Fruit fly (Drosophila melanogaster): ENCODE results near the gene Elys.
A peak's percentile ranks its signal among the peaks of the same experiment; 100 is the strongest.

Gene Elys

dm6 chrX:19642819-19643504, 9.1 kb upstream of the Elys start, which contains the start of the genes CG12237 and Sec61gamma (continued):
- no peak for TF ChIP-seq vnd (GFP tag; IDR thresholded peaks at IDR 0.05; ENCODE audit: partially characterized antibody)
- TF ChIP-seq CG12219 (GFP tag; optimal IDR thresholded peaks at IDR 0.05): no peak
- no peak for TF ChIP-seq Taf1 (GFP tag; IDR thresholded peaks at IDR 0.05)
- TF ChIP-seq CG2116 (GFP tag; optimal IDR thresholded peaks at IDR 0.05): peak; percentile 43
- TF ChIP-seq ci (GFP tag; IDR thresholded peaks at IDR 0.05): peak; percentile 74
- no peak for TF ChIP-seq Hr78 (GFP tag; optimal IDR thresholded peaks at IDR 0.05)
- TF ChIP-seq CG10565 (GFP tag; optimal IDR thresholded peaks at IDR 0.05): no peak
- no peak for TF ChIP-seq CG4707 (GFP tag; optimal IDR thresholded peaks at IDR 0.05)
- no peak for TF ChIP-seq CG14667 (GFP tag; IDR thresholded peaks at IDR 0.05)
- TF ChIP-seq CG32767 (GFP tag; IDR thresholded peaks at IDR 0.05): no peak
- peak; percentile 60 for TF ChIP-seq CG32532 (GFP tag; IDR thresholded peaks at IDR 0.05)
- TF ChIP-seq CG10366 (GFP tag; IDR thresholded peaks at IDR 0.05): peak; percentile 21; the same call in 1 of the 2 replicates
- no peak for TF ChIP-seq ato (GFP tag; IDR thresholded peaks at IDR 0.05; ENCODE audit: partially characterized antibody)
- TF ChIP-seq knrl (GFP tag; IDR thresholded peaks at IDR 0.05; ENCODE audit: partially characterized antibody): no peak
- no peak for TF ChIP-seq CG17568 (GFP tag; optimal IDR thresholded peaks at IDR 0.05)
- TF ChIP-seq Ravus (GFP tag; IDR thresholded peaks at IDR 0.05): no peak
- TF ChIP-seq CG11247 (GFP tag; IDR thresholded peaks at IDR 0.05): peak; percentile 46
- peak; percentile 72 for TF ChIP-seq Rfx (GFP tag; IDR thresholded peaks at IDR 0.05)
- TF ChIP-seq bigmax (GFP tag; optimal IDR thresholded peaks at IDR 0.05): no peak
- TF ChIP-seq Dfd (GFP tag; optimal IDR thresholded peaks at IDR 0.05): no peak
- no peak for TF ChIP-seq Lim3 (GFP tag; IDR thresholded peaks at IDR 0.05)
- peak; percentile 9 for TF ChIP-seq CG17385 (GFP tag; optimal IDR thresholded peaks at IDR 0.05)
- TF ChIP-seq Hsf (GFP tag; optimal IDR thresholded peaks at IDR 0.05): no peak
- no peak for TF ChIP-seq CG18476 (GFP tag; optimal IDR thresholded peaks at IDR 0.05)
- TF ChIP-seq toy (GFP tag; IDR thresholded peaks at IDR 0.05): no peak
- no peak for TF ChIP-seq CG8281 (tag; optimal IDR thresholded peaks at IDR 0.05)
- TF ChIP-seq CG10654 (GFP tag; optimal IDR thresholded peaks at IDR 0.05): peak; percentile 3
- TF ChIP-seq Adf1 (GFP tag; IDR thresholded peaks at IDR 0.05): no peak; the same call in 1 of the 2 replicates
- TF ChIP-seq CG14965 (GFP tag; optimal IDR thresholded peaks at IDR 0.05; ENCODE audit: borderline replicate concordance): no peak
- TF ChIP-seq ssp (GFP tag; IDR thresholded peaks at IDR 0.05): peak; percentile 30
- no peak for TF ChIP-seq D19B (GFP tag; optimal IDR thresholded peaks at IDR 0.05)
- TF ChIP-seq klu (GFP tag; IDR thresholded peaks at IDR 0.05): no peak
- peak; percentile 26 for TF ChIP-seq Mes4 (GFP tag; optimal IDR thresholded peaks at IDR 0.05)
- no peak for TF ChIP-seq CG7839 (tag; optimal IDR thresholded peaks at IDR 0.05)
- no peak for TF ChIP-seq seq (GFP tag; IDR thresholded peaks at IDR 0.05)
- no peak for TF ChIP-seq slou (GFP tag; optimal IDR thresholded peaks at IDR 0.05)
- no peak for TF ChIP-seq CG6854 (GFP tag; optimal IDR thresholded peaks at IDR 0.05)
- TF ChIP-seq CG10979 (tag; optimal IDR thresholded peaks at IDR 0.05): no peak
- peak; percentile 30; the same call in 1 of the 2 replicates for TF ChIP-seq Bgb (GFP tag; IDR thresholded peaks at IDR 0.05; ENCODE audit: partially characterized antibody)
- TF ChIP-seq crp (GFP tag; optimal IDR thresholded peaks at IDR 0.05): peak in 1 of 2 experiments; percentile 36
- no peak for TF ChIP-seq ash1 (GFP tag; optimal IDR thresholded peaks at IDR 0.05)
- TF ChIP-seq Asciz (GFP tag; optimal IDR thresholded peaks at IDR 0.05): no peak
- TF ChIP-seq sd (tag; optimal IDR thresholded peaks at IDR 0.05): peak; percentile 84
- no peak for TF ChIP-seq Jarid2 (GFP tag; optimal IDR thresholded peaks at IDR 0.05)
- no peak for TF ChIP-seq az2 (GFP tag; optimal IDR thresholded peaks at IDR 0.05)
- TF ChIP-seq jing (GFP tag; optimal IDR thresholded peaks at IDR 0.05): no peak
- TF ChIP-seq Sry-δ (GFP tag; optimal IDR thresholded peaks at IDR 0.05): peak; percentile 45
- TF ChIP-seq CG17359 (tag; optimal IDR thresholded peaks at IDR 0.05): peak; percentile 26
- TF ChIP-seq Dip3 (GFP tag; optimal IDR thresholded peaks at IDR 0.05): no peak

Measured in whole organism, embryonic.